Worm (Caenorhabditis elegans) whole organism, L3 larva: ENCODE results near the gene F36F12.1.

ENCODE experiments used
- elt-2 ChIP-seq: sonication (generic microtip); optimal IDR thresholded peaks from 2 replicates; lab custom pipeline; 2016; ENCODE audit warnings: missing genetic modification reagents, mild to moderate bottlenecking, missing genetic modification characterization, missing compliant biosample characterization
- eor-1 ChIP-seq, 2 experiments: fragments of 150-350 bp; optimal IDR thresholded peaks; 2 replicates each; lab custom pipeline; 2014 to 2018; ENCODE audit warnings: missing biosample characterization in 2 of 2, missing genetic modification characterization in 2 of 2
- nfya-1 ChIP-seq: sonication (generic microtip); optimal IDR thresholded peaks from 2 replicates; lab custom pipeline; 2017; ENCODE audit warnings: missing genetic modification characterization, mild to moderate bottlenecking, missing compliant biosample characterization, antibody characterized with exemption, moderate library complexity; ENCODE audit not compliant: insufficient read depth
- unc-62 ChIP-seq: fragments of 150-350 bp; sonication (generic microtip); optimal IDR thresholded peaks from 4 replicates; lab custom pipeline; 2014; ENCODE audit warnings: missing biosample characterization, missing genetic modification reagents, missing genetic modification characterization

DNA sequence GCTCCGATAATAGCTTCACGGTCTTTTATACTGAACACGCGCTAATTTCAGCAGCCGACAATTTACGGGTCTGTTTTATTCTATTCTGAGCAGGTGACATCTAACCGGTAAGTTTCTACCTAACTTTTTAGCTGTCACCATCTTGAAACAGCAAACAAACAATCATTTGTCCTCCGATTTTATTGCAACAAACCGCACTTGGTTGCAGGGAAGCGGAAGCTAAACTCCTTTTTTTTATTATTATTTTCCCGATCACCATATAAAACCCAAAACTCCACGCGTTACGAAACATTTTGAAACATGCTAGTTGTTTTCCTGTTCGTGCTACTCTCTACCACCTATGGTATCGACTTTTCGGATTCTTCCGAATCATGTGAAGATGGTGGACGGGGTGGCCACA lies 5.4 kb downstream of the F36F12.1 start, which contains the start of gene clec-208:
- no peak for TF ChIP-seq eor-1 (tag; optimal IDR thresholded peaks at IDR 0.05; lab: Kevin White, UChicago)
- TF ChIP-seq nfya-1: no peak
- no peak for TF ChIP-seq elt-2 (tag; lab: Kevin White, UChicago)
- TF ChIP-seq unc-62 (GFP tag; lab: Kevin White, UChicago): no peak
